Fruit fly (Drosophila melanogaster): ENCODE data around the gene CG14630.
A peak's percentile ranks its signal among the peaks of the same experiment; 100 is the strongest.

Gene CG14630

DNA sequence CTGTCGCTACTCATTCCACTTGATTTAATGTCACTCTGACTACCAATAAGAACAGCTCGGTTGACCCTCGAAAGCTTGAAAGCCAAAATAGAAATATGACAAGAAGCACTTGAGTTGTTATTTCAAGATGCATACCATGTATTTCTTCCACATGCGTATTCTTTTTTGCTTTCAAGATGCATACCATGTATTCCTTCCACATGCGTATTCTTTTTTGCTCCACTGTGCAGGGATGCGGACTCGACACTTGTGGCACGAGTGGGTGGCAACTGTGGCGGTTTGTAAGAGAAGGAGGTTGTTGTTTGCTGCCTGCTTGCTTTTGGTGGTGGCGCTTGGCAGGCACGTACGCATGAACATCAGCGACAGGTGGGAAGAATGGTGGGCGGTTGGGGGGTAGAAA is 25.1 kb upstream of the CG14630 start:
- TF ChIP-seq Eip78C (GFP tag) (peak; percentile 35), Smox (GFP tag; optimal IDR thresholded peaks at IDR 0.05) (no peak), topi (GFP tag; optimal IDR thresholded peaks at IDR 0.05) (no peak), CG8119 (GFP tag; IDR thresholded peaks at IDR 0.05) (no peak), CG6276 (GFP tag; optimal IDR thresholded peaks at IDR 0.05) (no peak)

DNA sequence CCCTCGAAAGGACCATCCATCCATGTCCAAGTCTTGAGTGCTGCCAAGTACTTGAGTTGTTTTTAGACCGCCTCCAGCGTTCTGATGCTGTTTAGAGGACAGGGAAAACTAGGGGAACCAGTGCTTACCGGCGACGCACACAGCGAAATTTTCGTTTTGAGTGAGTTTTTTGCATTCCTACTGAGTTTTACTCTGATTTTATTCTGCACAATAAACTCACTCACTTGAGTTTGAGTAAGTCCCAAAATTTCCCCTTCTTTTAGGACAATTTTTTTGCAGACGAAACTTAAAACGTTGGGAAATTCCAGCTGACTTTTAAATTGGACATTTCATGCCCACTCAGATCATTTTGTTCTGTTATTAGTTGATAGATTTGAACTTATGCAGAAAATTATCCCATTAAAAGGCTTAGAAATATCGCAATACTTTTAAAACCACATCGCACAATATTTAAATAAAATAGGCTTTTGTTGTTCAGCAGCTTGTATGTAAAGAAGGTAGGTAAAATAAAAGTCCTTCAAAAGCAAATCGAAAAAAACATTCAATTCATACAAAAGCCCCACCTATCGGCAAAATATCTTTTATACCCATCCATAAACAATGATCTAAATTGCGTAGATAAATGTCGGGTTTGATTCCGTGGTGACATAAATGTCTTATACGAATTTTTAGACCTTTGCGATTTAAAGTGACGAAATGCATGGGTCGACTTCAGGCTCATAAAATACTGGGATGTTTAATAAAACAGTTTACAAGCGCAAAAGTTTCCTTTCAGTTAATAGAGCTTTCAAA is 21.6 kb upstream of the CG14630 start:
- TF ChIP-seq CG6854 (GFP tag; optimal IDR thresholded peaks at IDR 0.05) (no peak), Eip78C (GFP tag) (peak; percentile 48), CG3032 (tag; optimal IDR thresholded peaks at IDR 0.05) (no peak)

DNA sequence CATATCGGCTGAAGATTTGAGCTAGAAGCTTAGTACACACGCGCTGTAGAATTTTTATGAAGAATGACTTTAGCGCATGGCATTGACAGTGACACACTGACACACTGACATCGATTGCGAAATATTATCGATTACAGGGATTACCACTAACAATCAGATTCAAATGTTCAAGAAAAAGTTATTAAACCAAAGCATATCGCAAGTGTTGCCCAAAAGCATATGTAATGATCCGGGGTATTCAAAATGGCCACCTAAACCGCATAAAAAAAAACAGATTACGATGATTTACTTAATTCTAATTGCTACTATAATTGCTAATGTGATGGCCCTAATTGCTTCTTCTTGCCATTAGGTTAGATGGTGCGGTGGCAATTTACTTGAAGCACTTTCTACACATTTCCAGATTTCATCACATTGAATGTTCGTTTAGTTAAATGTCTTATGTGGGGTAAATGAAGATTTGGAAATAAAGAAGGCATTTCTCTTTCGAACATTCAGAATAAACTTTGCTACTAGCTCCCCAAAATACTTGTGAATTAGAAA is 19.7 kb upstream of the CG14630 start, which contains the start of the genes TfIIA-S-2 and CG14631:
Gene TfIIA-S-2, minus strand, starts transcription at position 101 of the 543 bp plus-strand sequence.
Gene CG14631, plus strand, starts transcription at position 493 of the 543 bp plus-strand sequence.
- no peak for TF ChIP-seq CG15336 (GFP tag; IDR thresholded peaks at IDR 0.05)
- no peak for TF ChIP-seq CG6808 (GFP tag; optimal IDR thresholded peaks at IDR 0.05)
- TF ChIP-seq svp (GFP tag): no peak
- TF ChIP-seq ss (GFP tag; optimal IDR thresholded peaks at IDR 0.05): no peak
- no peak for TF ChIP-seq lz (GFP tag; optimal IDR thresholded peaks at IDR 0.05)
- TF ChIP-seq Eip78C (GFP tag): no peak
- TF ChIP-seq Eip75B (GFP tag; optimal IDR thresholded peaks at IDR 0.05): no peak
- no peak for TF ChIP-seq CG16779 (tag; optimal IDR thresholded peaks at IDR 0.05)
- TF ChIP-seq CG7368 (GFP tag; optimal IDR thresholded peaks at IDR 0.05): no peak
- no peak for TF ChIP-seq CG3919 (GFP tag; optimal IDR thresholded peaks at IDR 0.05)
- no peak for TF ChIP-seq Ets21C (GFP tag; optimal IDR thresholded peaks at IDR 0.05)
- no peak for TF ChIP-seq fd59A (GFP tag; optimal IDR thresholded peaks at IDR 0.05)
- TF ChIP-seq fkh (GFP tag; optimal IDR thresholded peaks at IDR 0.05): no peak
- TF ChIP-seq spab (GFP tag; optimal IDR thresholded peaks at IDR 0.05): no peak

DNA sequence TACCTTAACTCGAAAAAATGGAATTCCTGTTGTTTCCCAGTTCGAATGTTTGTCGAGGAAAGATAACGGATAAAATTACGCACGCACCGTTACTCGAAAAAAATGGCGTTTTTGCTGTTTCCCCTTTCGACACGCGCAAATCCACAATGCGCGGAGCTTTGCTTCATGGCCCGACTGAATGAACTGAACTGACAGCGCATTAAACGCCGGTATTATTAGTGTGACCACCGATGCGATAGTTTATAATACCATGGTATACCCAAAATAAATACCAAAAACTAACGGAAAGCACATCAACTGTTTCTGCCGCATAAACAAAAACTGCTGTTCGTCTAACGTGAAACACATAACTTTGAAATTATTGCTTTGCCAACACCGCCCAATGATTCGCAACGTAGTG is 4.8 kb upstream of the CG14630 start, which contains the start of the genes CG32814, CG11638 and CG3021:
Gene CG32814, minus strand, starts transcription at position 190 of the 400 bp plus-strand sequence.
Gene CG11638, minus strand, starts transcription at position 193 of the 400 bp plus-strand sequence.
Gene CG3021, plus strand, starts transcription at position 281 of the 400 bp plus-strand sequence.
- no peak for TF ChIP-seq Hr39 (GFP tag; optimal IDR thresholded peaks at IDR 0.05)
- TF ChIP-seq spab (GFP tag; optimal IDR thresholded peaks at IDR 0.05): no peak
- TF ChIP-seq CG15336 (GFP tag; IDR thresholded peaks at IDR 0.05): 0 out of 2 replicates have a peak, but pooled peaks have one; percentile 30
- no peak for TF ChIP-seq CG7368 (GFP tag; optimal IDR thresholded peaks at IDR 0.05)
- TF ChIP-seq ss (GFP tag; optimal IDR thresholded peaks at IDR 0.05): peak; percentile 12 to 36
- peak; percentile 42 for TF ChIP-seq Eip75B (GFP tag; optimal IDR thresholded peaks at IDR 0.05)
- TF ChIP-seq svp (GFP tag): no peak
- TF ChIP-seq Sox14 (GFP tag; optimal IDR thresholded peaks at IDR 0.05): no peak
- TF ChIP-seq Ets21C (GFP tag; optimal IDR thresholded peaks at IDR 0.05): no peak
- TF ChIP-seq CG8632 (GFP tag; optimal IDR thresholded peaks at IDR 0.05): no peak
- TF ChIP-seq CG10669 (GFP tag; optimal IDR thresholded peaks at IDR 0.05): peak; percentile 33
- no peak for TF ChIP-seq Gug (GFP tag; IDR thresholded peaks at IDR 0.05)
- TF ChIP-seq CG34406 (GFP tag; optimal IDR thresholded peaks at IDR 0.05): peak; percentile 26
- peak; percentile 30 for TF ChIP-seq CG3919 (GFP tag; optimal IDR thresholded peaks at IDR 0.05)
- TF ChIP-seq lz (GFP tag; optimal IDR thresholded peaks at IDR 0.05): no peak
- 0 out of 3 replicates have a peak, but pooled peaks have one; percentile 41 for TF ChIP-seq CG6163 (GFP tag; IDR thresholded peaks at IDR 0.05)
- no peak for TF ChIP-seq CG3032 (tag; optimal IDR thresholded peaks at IDR 0.05)
- no peak for TF ChIP-seq CG16779 (tag; optimal IDR thresholded peaks at IDR 0.05)
- peak; percentile 49 for TF ChIP-seq Sox102F (GFP tag; optimal IDR thresholded peaks at IDR 0.05)
- TF ChIP-seq CG1621 (tag; optimal IDR thresholded peaks at IDR 0.05): peak; percentile 34
- peak; percentile 19 for TF ChIP-seq net (GFP tag; optimal IDR thresholded peaks at IDR 0.05)
- peak; percentile 11 for TF ChIP-seq CG31627 (GFP tag; optimal IDR thresholded peaks at IDR 0.05)
- TF ChIP-seq CG8319 (GFP tag; optimal IDR thresholded peaks at IDR 0.05): no peak
- peak; percentile 1 for TF ChIP-seq Ets96B (tag; optimal IDR thresholded peaks at IDR 0.05)
- TF ChIP-seq Eip78C (GFP tag): peak; percentile 15
- peak; percentile 43 for TF ChIP-seq topi (GFP tag; optimal IDR thresholded peaks at IDR 0.05)
- TF ChIP-seq eg (GFP tag; IDR thresholded peaks at IDR 0.05): 0 out of 3 replicates have a peak, but pooled peaks have one; percentile 36

Data from whole organism, prepupa.